Worm (Caenorhabditis elegans) whole organism, L1 larva: Measurements from ENCODE around the gene Y77E11A.8.

Source experiments
- aly-2 ChIP-seq: fragments of 150-350 bp; optimal IDR thresholded peaks from 2 replicates; lab custom pipeline; 2014; ENCODE audit warnings: missing biosample characterization, missing genetic modification characterization
- ceh-82 ChIP-seq, 3 experiments: fragments of 150-350 bp in 1 of 3; sonication (generic microtip) in 2 of 3; optimal IDR thresholded peaks; 2 replicates each; lab custom pipeline; 2014 to 2017; ENCODE audit warnings: missing biosample characterization in 3 of 3, missing genetic modification characterization in 3 of 3
- ceh-88 ChIP-seq: fragments of 200-800 bp; sonication (Bioruptor generic); IDR thresholded peaks from 2 replicates; pipeline ENCODE4 v1.3.6; 2022; ENCODE audit warnings: missing genetic modification characterization, missing compliant biosample characterization
- egl-13 ChIP-seq: sonication (generic microtip); optimal IDR thresholded peaks from 2 replicates; lab custom pipeline; 2016; ENCODE audit warnings: missing genotype, missing genetic modification reagents, missing genetic modification characterization, missing compliant biosample characterization
- elt-3 ChIP-seq, 6 experiments: fragments of 150-350 bp in 1 of 6; sonication (generic microtip); optimal IDR thresholded peaks; 2 replicates each; lab custom pipeline; 2017 to 2018; ENCODE audit warnings: missing biosample characterization in 6 of 6, missing genetic modification characterization in 6 of 6, inconsistent platforms in 1 of 6
- fkh-10 ChIP-seq: sonication (generic microtip); optimal IDR thresholded peaks from 2 replicates; lab custom pipeline; 2017; ENCODE audit warnings: missing biosample characterization, missing genetic modification reagents, missing genetic modification characterization
- fkh-8 ChIP-seq: sonication (generic microtip); optimal IDR thresholded peaks from 2 replicates; lab custom pipeline; 2016; ENCODE audit warnings: mild to moderate bottlenecking, missing genetic modification characterization, missing compliant biosample characterization
- fos-1 ChIP-seq: fragments of 150-350 bp; optimal IDR thresholded peaks from 2 replicates; lab custom pipeline; 2014; ENCODE audit warnings: missing biosample characterization, missing genetic modification characterization
- lin-14 ChIP-seq: fragments of 200-800 bp; sonication (Bioruptor generic); optimal IDR thresholded peaks from 2 replicates; lab custom pipeline; 2018; ENCODE audit warnings: mild to moderate bottlenecking, missing genetic modification characterization, moderate library complexity, missing compliant biosample characterization
- nhr-12 ChIP-seq: sonication (generic microtip); optimal IDR thresholded peaks from 2 replicates; lab custom pipeline; 2017; ENCODE audit warnings: missing biosample characterization, missing genetic modification characterization
- sup-37 ChIP-seq: fragments of 200-800 bp; sonication (Bioruptor generic); optimal IDR thresholded peaks from 2 replicates; lab custom pipeline; 2018; ENCODE audit warnings: mild to moderate bottlenecking, missing genetic modification characterization, missing compliant biosample characterization
- unc-62 ChIP-seq: fragments of 150-350 bp; optimal IDR thresholded peaks from 2 replicates; lab custom pipeline; 2014; ENCODE audit warnings: missing biosample characterization, missing genetic modification reagents, missing genetic modification characterization
- unc-86 ChIP-seq: sonication (generic microtip); optimal IDR thresholded peaks from 2 replicates; lab custom pipeline; 2016; ENCODE audit warnings: missing genetic modification characterization, missing compliant biosample characterization
- zag-1 ChIP-seq: fragments of 150-350 bp; optimal IDR thresholded peaks from 2 replicates; lab custom pipeline; 2014; ENCODE audit warnings: missing biosample characterization, missing genetic modification characterization

DNA sequence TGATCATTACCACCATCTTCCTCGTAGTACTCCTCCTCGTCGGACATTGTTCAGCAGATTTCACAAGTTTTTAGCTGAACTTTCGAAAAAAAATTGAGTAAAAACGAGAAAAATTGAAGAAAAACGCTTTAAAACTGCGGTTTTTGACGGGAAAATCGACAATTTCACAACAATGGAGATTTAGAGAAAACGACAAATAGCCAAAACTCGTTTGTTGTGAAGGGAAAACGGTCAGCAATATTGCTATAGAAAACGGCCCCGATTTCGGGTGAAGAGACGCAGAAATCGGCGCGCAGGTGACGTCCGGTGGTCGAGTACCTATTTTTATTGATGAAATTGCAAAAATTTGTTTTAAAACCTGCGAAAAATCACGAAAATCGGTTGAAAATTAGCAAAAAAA is 21.1 kb upstream of the Y77E11A.8 start, which contains the start of gene clp-7:
- TF ChIP-seq ceh-88 (GFP tag; lab: Robert Waterston, UW) = no peak
- no peak for TF ChIP-seq zag-1 (tag; lab: Kevin White, UChicago)
- no peak for TF ChIP-seq sup-37 (GFP tag; lab: Kevin White, UChicago)
- no peak for TF ChIP-seq aly-2 (tag; lab: Kevin White, UChicago)
- no peak for TF ChIP-seq fkh-10
- TF ChIP-seq fkh-8 (tag; lab: Kevin White, UChicago) = no peak
- no peak for TF ChIP-seq nhr-12
- TF ChIP-seq elt-3 (tag; optimal IDR thresholded peaks at IDR 0.05; lab: Kevin White, UChicago) = no peak
- TF ChIP-seq lin-14 = no peak
- TF ChIP-seq unc-62 (GFP tag; lab: Kevin White, UChicago) = no peak
- no peak for TF ChIP-seq fos-1 (tag; lab: Kevin White, UChicago)
- TF ChIP-seq ceh-82 (tag; optimal IDR thresholded peaks at IDR 0.05; lab: Kevin White, UChicago) = no peak
- TF ChIP-seq unc-86 (tag; lab: Kevin White, UChicago) = no peak
- no peak for TF ChIP-seq egl-13 (tag; lab: Kevin White, UChicago)
